Fruit fly (Drosophila melanogaster) whole organism, wandering third instar larva: ENCODE data around the gene UQCR-14L.

ENCODE experiments used
- Abd-B ChIP-seq: fragments of >200 bp; optimal IDR thresholded peaks from 2 replicates; lab custom pipeline; 2017; ENCODE audit warnings: missing biosample characterization, missing genetic modification characterization
- CG32264 ChIP-seq: fragments of 200-800 bp; sonication (Bioruptor generic); optimal IDR thresholded peaks from 2 replicates; lab custom pipeline; 2016; ENCODE audit warnings: missing biosample characterization, missing genetic modification characterization
- CG9705 ChIP-seq: fragments of 200-800 bp; sonication (Bioruptor generic); optimal IDR thresholded peaks from 2 replicates; lab custom pipeline; 2018; ENCODE audit warnings: missing biosample characterization, mild to moderate bottlenecking, missing genetic modification characterization
- CrebA ChIP-seq: fragments of 200-800 bp; sonication (Bioruptor generic); optimal IDR thresholded peaks from 2 replicates; lab custom pipeline; 2016; ENCODE audit warnings: missing biosample characterization, mild to moderate bottlenecking, missing genetic modification characterization, borderline replicate concordance
- Dfd ChIP-seq: fragments of >200 bp; optimal IDR thresholded peaks from 2 replicates; lab custom pipeline; 2017; ENCODE audit warnings: missing biosample characterization, missing genetic modification characterization
- Dif ChIP-seq: fragments of 200-275, 200-300 bp; sonication (Bioruptor generic); optimal IDR thresholded peaks from 2 replicates; lab custom pipeline; 2018; ENCODE audit warnings: missing biosample characterization, missing genetic modification characterization; ENCODE audit not compliant: partially characterized antibody
- GATAd ChIP-seq: sonication (Bioruptor generic); optimal IDR thresholded peaks from 2 replicates; lab custom pipeline; 2016; ENCODE audit warnings: missing biosample characterization, missing genetic modification characterization
- HLH106 ChIP-seq: fragments of 200-800 bp; optimal IDR thresholded peaks from 3 replicates; lab custom pipeline; 2019; ENCODE audit warnings: missing biosample characterization, mild to moderate bottlenecking, missing genetic modification characterization, moderate library complexity
- Hnf4 ChIP-seq: fragments of 200-800 bp; sonication (Bioruptor generic); optimal IDR thresholded peaks from 2 replicates; lab custom pipeline; 2016; ENCODE audit warnings: missing biosample characterization, mild to moderate bottlenecking, missing genetic modification characterization
- Hr78 ChIP-seq: fragments of >200 bp; optimal IDR thresholded peaks from 2 replicates; lab custom pipeline; 2017; ENCODE audit warnings: missing biosample characterization, missing genetic modification characterization
- Hr83 ChIP-seq: fragments of 200-300 bp; sonication (Bioruptor generic); optimal IDR thresholded peaks from 2 replicates; lab custom pipeline; 2016; ENCODE audit warnings: missing biosample characterization, mild to moderate bottlenecking, missing genetic modification characterization, moderate library complexity; ENCODE audit not compliant: poor library complexity, severe bottlenecking
- Jra ChIP-seq: sonication (Bioruptor generic); optimal IDR thresholded peaks from 2 replicates; lab custom pipeline; 2016; ENCODE audit warnings: missing biosample characterization, missing genetic modification characterization
- Mio ChIP-seq: sonication (Bioruptor generic); optimal IDR thresholded peaks from 2 replicates; lab custom pipeline; 2016; ENCODE audit warnings: missing biosample characterization, missing genetic modification characterization
- Myc ChIP-seq: fragments of >200 bp; optimal IDR thresholded peaks from 2 replicates; lab custom pipeline; 2017
- N ChIP-seq: fragments of >200 bp; optimal IDR thresholded peaks from 2 replicates; lab custom pipeline; 2018; ENCODE audit warnings: missing biosample characterization, missing external identifiers, missing genetic modification characterization
- OdsH ChIP-seq: fragments of 200-800 bp; sonication (Bioruptor generic); optimal IDR thresholded peaks from 2 replicates; lab custom pipeline; 2016; ENCODE audit warnings: missing biosample characterization, mild to moderate bottlenecking, missing genetic modification characterization
- Rel ChIP-seq, 2 experiments: fragments of 200-800 bp; sonication (Bioruptor generic) in 1 of 2; optimal IDR thresholded peaks; 2 replicates in 1 of 2; 3 replicates in 1 of 2; lab custom pipeline; 2016 to 2019; ENCODE audit warnings: mild to moderate bottlenecking in 2 of 2, missing biosample characterization in 2 of 2, missing genetic modification characterization in 2 of 2, moderate library complexity in 1 of 2
- Sp1 ChIP-seq: fragments of 200-800 bp; sonication (Bioruptor generic); optimal IDR thresholded peaks from 3 replicates; lab custom pipeline; 2019; ENCODE audit warnings: missing biosample characterization, mild to moderate bottlenecking, missing genetic modification characterization, moderate library complexity
- Vsx2 ChIP-seq: fragments of 200-300, 225-300 bp; sonication (Bioruptor generic); optimal IDR thresholded peaks from 2 replicates; lab custom pipeline; 2018; ENCODE audit warnings: missing biosample characterization, missing genetic modification characterization; ENCODE audit not compliant: partially characterized antibody
- br ChIP-seq: fragments of 200-800 bp; sonication (Bioruptor generic); optimal IDR thresholded peaks from 2 replicates; lab custom pipeline; 2016; ENCODE audit warnings: missing biosample characterization, missing genetic modification characterization
- brk ChIP-seq: fragments of 200-800 bp; sonication (Bioruptor generic); optimal IDR thresholded peaks from 2 replicates; lab custom pipeline; 2016; ENCODE audit warnings: missing biosample characterization, mild to moderate bottlenecking, missing genetic modification characterization
- dl ChIP-seq, 2 experiments: fragments of 175-275, 200-275 bp in 1 of 2; fragments of 200-275 bp in 1 of 2; sonication (Bioruptor generic); optimal IDR thresholded peaks; lab custom pipeline; 2018; ENCODE audit warnings: mild to moderate bottlenecking in 2 of 2, missing biosample characterization in 2 of 2, missing genetic modification characterization in 2 of 2, moderate library complexity in 2 of 2; ENCODE audit not compliant: partially characterized antibody in 2 of 2, insufficient read depth in 1 of 2
- dmrt93B ChIP-seq: fragments of 200-800 bp; sonication (Bioruptor generic); optimal IDR thresholded peaks from 2 replicates; lab custom pipeline; 2018; ENCODE audit warnings: missing biosample characterization, mild to moderate bottlenecking, missing genetic modification characterization
- dsf ChIP-seq: sonication (Bioruptor generic); optimal IDR thresholded peaks from 2 replicates; lab custom pipeline; 2016; ENCODE audit warnings: missing biosample characterization, missing genetic modification characterization, borderline replicate concordance
- ey ChIP-seq: fragments of 200-800 bp; sonication (Bioruptor generic); optimal IDR thresholded peaks from 2 replicates; lab custom pipeline; 2016; ENCODE audit warnings: missing biosample characterization, missing genetic modification characterization
- foxo ChIP-seq, 2 experiments: fragments of 200-800 bp; sonication (Bioruptor generic); optimal IDR thresholded peaks; 2 replicates in 1 of 2; 3 replicates in 1 of 2; lab custom pipeline; 2016 to 2017; ENCODE audit warnings: missing biosample characterization in 2 of 2, missing genetic modification characterization in 2 of 2
- fru ChIP-seq: fragments of 200-800 bp; sonication (Bioruptor generic); optimal IDR thresholded peaks from 3 replicates; lab custom pipeline; 2016; ENCODE audit warnings: missing biosample characterization, mild to moderate bottlenecking, missing genetic modification characterization
- h ChIP-seq: fragments of 200-800 bp; sonication (Bioruptor generic); optimal IDR thresholded peaks from 3 replicates; lab custom pipeline; 2016; ENCODE audit warnings: missing biosample characterization, mild to moderate bottlenecking, missing genetic modification characterization
- jim ChIP-seq: fragments of 175-275, 200-325 bp; sonication (Bioruptor generic); optimal IDR thresholded peaks from 2 replicates; lab custom pipeline; 2016; ENCODE audit warnings: missing biosample characterization, mild to moderate bottlenecking, missing genetic modification characterization
- lola ChIP-seq: fragments of >200 bp; optimal IDR thresholded peaks from 2 replicates; lab custom pipeline; 2017; ENCODE audit warnings: missing biosample characterization, missing genetic modification characterization
- pan ChIP-seq: fragments of >200 bp; optimal IDR thresholded peaks from 2 replicates; lab custom pipeline; 2017
- psq ChIP-seq: fragments of 200-800 bp; sonication (Bioruptor generic); optimal IDR thresholded peaks from 3 replicates; lab custom pipeline; 2017; ENCODE audit warnings: missing biosample characterization, mild to moderate bottlenecking, missing genetic modification characterization, moderate library complexity
- rgr ChIP-seq: fragments of 200-800 bp; sonication (Bioruptor generic); optimal IDR thresholded peaks from 3 replicates; lab custom pipeline; 2016; ENCODE audit warnings: missing biosample characterization, mild to moderate bottlenecking, missing genetic modification characterization
- sage ChIP-seq: fragments of 200-800 bp; sonication (Bioruptor generic); optimal IDR thresholded peaks from 2 replicates; lab custom pipeline; 2016; ENCODE audit warnings: missing biosample characterization, mild to moderate bottlenecking, missing genetic modification characterization
- sv ChIP-seq: fragments of 200-800 bp; sonication (Bioruptor generic); optimal IDR thresholded peaks from 3 replicates; lab custom pipeline; 2016; ENCODE audit warnings: missing biosample characterization, missing genetic modification characterization
- tai ChIP-seq: sonication (Bioruptor generic); optimal IDR thresholded peaks from 2 replicates; lab custom pipeline; 2016; ENCODE audit warnings: missing biosample characterization, missing genetic modification characterization
- usp ChIP-seq: fragments of >200 bp; optimal IDR thresholded peaks from 2 replicates; lab custom pipeline; 2017; ENCODE audit warnings: missing biosample characterization, missing genetic modification characterization
- woc ChIP-seq: sonication (Bioruptor generic); optimal IDR thresholded peaks from 2 replicates; lab custom pipeline; 2016; ENCODE audit warnings: missing biosample characterization, mild to moderate bottlenecking, missing genetic modification characterization

UQCR-14L gene

dm6 chr3R:28324834-28325233, 31.0 kb downstream of the UQCR-14L start:
- TF ChIP-seq Dif = peak; percentile 84
- TF ChIP-seq dl (GFP tag; optimal IDR thresholded peaks at IDR 0.05; lab: Kevin White, UChicago; ENCODE audit: insufficient read depth in 1 of 2, partially characterized antibody in 2 of 2) = peak; percentile 45 to 85
- no peak for TF ChIP-seq h (GFP tag; lab: Kevin White, UChicago)

- TF ChIP-seq Hr83 (GFP tag; lab: Kevin White, UChicago) (no peak), Dfd (GFP tag; lab: Kevin White, UChicago) (peak; percentile 96)
These were observed 31.6 kb downstream of the UQCR-14L start for dm6 chr3R:28325415-28325814.

DNA sequence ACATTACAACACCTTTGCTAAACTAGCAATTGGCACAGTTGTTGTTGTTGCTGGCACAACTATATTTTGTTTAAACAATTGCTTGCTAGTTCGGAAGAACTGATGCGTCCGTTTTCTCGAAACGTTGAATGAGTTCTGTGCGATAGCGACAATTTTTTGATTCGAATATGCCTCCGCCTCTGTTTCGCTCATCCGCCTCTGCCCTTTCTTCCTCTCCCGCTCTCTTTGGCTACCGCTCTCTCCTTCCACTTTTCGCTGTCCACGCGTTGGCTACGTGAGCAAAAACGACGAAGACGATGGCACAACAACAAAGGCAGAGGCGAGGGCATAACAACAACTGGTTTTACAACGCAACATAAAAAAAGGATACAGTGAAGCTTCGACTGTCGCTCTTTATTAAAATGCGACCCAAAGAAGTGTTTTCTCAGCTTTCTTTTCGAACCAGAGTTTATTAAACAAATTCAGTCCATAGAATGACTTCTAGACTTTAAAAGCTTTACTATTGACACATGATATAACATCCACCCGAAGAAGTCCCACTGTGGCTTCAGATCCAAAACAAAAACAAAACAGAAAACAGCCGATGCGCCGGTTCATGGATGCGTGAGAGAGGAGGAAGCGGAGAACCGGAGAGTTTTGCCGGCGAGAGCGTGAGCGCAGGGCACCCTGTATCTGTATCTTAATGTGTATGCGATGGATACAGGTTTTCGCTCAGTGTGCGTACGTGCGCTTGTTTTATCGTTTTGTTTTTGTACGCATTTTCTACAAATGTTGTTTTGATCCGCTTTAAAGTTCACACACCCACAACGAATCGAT, 32.5 kb downstream of the UQCR-14L start:
- TF ChIP-seq Jra (GFP tag; lab: Kevin White, UChicago) = peak; percentile 99
- TF ChIP-seq tai (GFP tag; lab: Kevin White, UChicago) = peak; percentile 99
- no peak for TF ChIP-seq pan (lab: Kevin White, UChicago)
- TF ChIP-seq Rel (GFP tag; optimal IDR thresholded peaks at IDR 0.05; lab: Kevin White, UChicago) = peak; percentile 100
- TF ChIP-seq Rel (tag; optimal IDR thresholded peaks at IDR 0.05; lab: Kevin White, UChicago) = peak; percentile 94
- TF ChIP-seq GATAd (GFP tag; lab: Kevin White, UChicago) = peak; percentile 96
- TF ChIP-seq ey (GFP tag; lab: Kevin White, UChicago) = peak; percentile 100
- TF ChIP-seq woc (GFP tag; lab: Kevin White, UChicago) = peak; percentile 100
- TF ChIP-seq Vsx2 = peak; percentile 51
- peak; percentile 100 for TF ChIP-seq rgr (GFP tag; lab: Kevin White, UChicago)
- peak; percentile 95 for TF ChIP-seq Dfd (GFP tag; lab: Kevin White, UChicago)
- peak; percentile 99 for TF ChIP-seq CG9705
- peak; percentile 99 for TF ChIP-seq CG32264 (GFP tag; lab: Kevin White, UChicago)
- peak; percentile 99 for TF ChIP-seq dmrt93B
- TF ChIP-seq usp (GFP tag; lab: Kevin White, UChicago) = no peak
- peak; percentile 100 for TF ChIP-seq Hnf4
- peak; percentile 100 for TF ChIP-seq Sp1 (GFP tag; lab: Kevin White, UChicago)
- TF ChIP-seq OdsH (GFP tag; lab: Kevin White, UChicago) = peak; percentile 100
- peak; percentile 100 for TF ChIP-seq br (GFP tag; lab: Kevin White, UChicago)
- TF ChIP-seq sage (GFP tag; lab: Kevin White, UChicago) = peak; percentile 99
- TF ChIP-seq lola (GFP tag; lab: Kevin White, UChicago) = no peak
- peak; percentile 99 for TF ChIP-seq HLH106
- TF ChIP-seq sv (GFP tag; lab: Kevin White, UChicago) = peak; percentile 99
- peak; percentile 100 for TF ChIP-seq psq (GFP tag; lab: Kevin White, UChicago)
- TF ChIP-seq dl (GFP tag; optimal IDR thresholded peaks at IDR 0.05; lab: Kevin White, UChicago; ENCODE audit: insufficient read depth in 1 of 2, partially characterized antibody in 2 of 2) = peak; percentile 84 to 90
- TF ChIP-seq Abd-B = no peak
- peak; percentile 100 for TF ChIP-seq h (GFP tag; lab: Kevin White, UChicago)
- peak; percentile 93 for TF ChIP-seq jim (GFP tag; lab: Kevin White, UChicago)
- peak; percentile 93 for TF ChIP-seq Dif
- TF ChIP-seq Mio = peak; percentile 98
- peak; percentile 97 for TF ChIP-seq dsf
- TF ChIP-seq Hr78 (GFP tag; lab: Kevin White, UChicago) = no peak
- TF ChIP-seq N (GFP tag; lab: Kevin White, UChicago) = no peak
- TF ChIP-seq foxo (GFP tag; optimal IDR thresholded peaks at IDR 0.05; lab: Kevin White, UChicago) = peak; percentile 99 to 100
- TF ChIP-seq Myc (lab: Kevin White, UChicago) = no peak
- TF ChIP-seq fru (GFP tag; lab: Kevin White, UChicago) = peak; percentile 100
- TF ChIP-seq CrebA = peak; percentile 98
- TF ChIP-seq brk (GFP tag; lab: Kevin White, UChicago) = peak; percentile 98
- TF ChIP-seq Hr83 (GFP tag; lab: Kevin White, UChicago) = peak; percentile 94
- TF ChIP-seq, all 38 proteins: peak for 31
